Worm (Caenorhabditis elegans): ENCODE data around the gene crn-7.

Gene crn-7

ce11 chrIII:8307356-8307755, 39.0 kb downstream of the crn-7 start, which contains the start of the genes F10E9.7 and F10E9.5 (continued):
- TF ChIP-seq madf-2 (tag; optimal IDR thresholded peaks at IDR 0.05), result no peak
- no peak for TF ChIP-seq ceh-22 (tag; optimal IDR thresholded peaks at IDR 0.05)
- TF ChIP-seq sdc-2 (tag; optimal IDR thresholded peaks at IDR 0.05), result no peak
- peak; percentile 86 for TF ChIP-seq C08G9.2 (tag; optimal IDR thresholded peaks at IDR 0.05)
- no peak for TF ChIP-seq ceh-30 (tag; optimal IDR thresholded peaks at IDR 0.05)
- no peak for TF ChIP-seq dmd-4 (tag; optimal IDR thresholded peaks at IDR 0.05; ENCODE audit: borderline replicate concordance)
- TF ChIP-seq ama-1 (optimal IDR thresholded peaks at IDR 0.05), result no peak
- no peak for TF ChIP-seq K02D7.2 (tag; optimal IDR thresholded peaks at IDR 0.05)
- TF ChIP-seq odd-2 (tag; optimal IDR thresholded peaks at IDR 0.05), result no peak
- TF ChIP-seq ceh-9 (tag; optimal IDR thresholded peaks at IDR 0.05), result no peak
- peak; percentile 17 for TF ChIP-seq unc-86 (tag; optimal IDR thresholded peaks at IDR 0.05)
- peak; percentile 75 for TF ChIP-seq elt-2 (tag; optimal IDR thresholded peaks at IDR 0.05)
- TF ChIP-seq pat-9 (tag; optimal IDR thresholded peaks at IDR 0.05), result no peak
- TF ChIP-seq mec-3 (tag; optimal IDR thresholded peaks at IDR 0.05; ENCODE audit: borderline replicate concordance), result no peak
- TF ChIP-seq unc-55 (GFP tag; optimal IDR thresholded peaks at IDR 0.05), result no peak
- no peak for TF ChIP-seq lim-6 (tag; optimal IDR thresholded peaks at IDR 0.05)

DNA sequence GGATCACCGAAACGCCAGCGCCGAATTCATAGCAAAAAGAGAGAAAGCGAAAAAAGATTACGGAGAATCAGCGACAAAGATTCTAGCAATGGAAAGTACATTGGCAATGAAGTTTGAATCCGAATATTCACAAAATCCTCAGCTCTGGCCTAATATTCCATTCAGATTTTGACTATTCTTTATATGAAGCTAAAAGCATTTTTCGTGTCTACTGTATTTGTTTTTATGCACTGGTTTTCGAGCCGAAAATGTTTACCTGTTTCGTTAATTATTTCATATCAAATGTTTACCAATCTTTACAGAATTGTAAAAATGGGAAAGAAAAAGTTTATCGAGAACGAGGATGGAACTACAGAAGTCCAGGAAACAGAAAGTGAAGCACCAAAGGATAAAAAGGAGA, 39.9 kb downstream of the crn-7 start, which contains the start of gene F10E9.4:
F10E9.4 (plus strand) TSS at position 301 of the 400 bp plus-strand sequence.
- no peak for TF ChIP-seq gmeb-2 (tag; optimal IDR thresholded peaks at IDR 0.05)
- TF ChIP-seq nhr-232 (tag; optimal IDR thresholded peaks at IDR 0.05), result no peak
- TF ChIP-seq ttx-3 (tag; optimal IDR thresholded peaks at IDR 0.05), result no peak
- no peak for TF ChIP-seq odd-2 (tag; optimal IDR thresholded peaks at IDR 0.05)

DNA sequence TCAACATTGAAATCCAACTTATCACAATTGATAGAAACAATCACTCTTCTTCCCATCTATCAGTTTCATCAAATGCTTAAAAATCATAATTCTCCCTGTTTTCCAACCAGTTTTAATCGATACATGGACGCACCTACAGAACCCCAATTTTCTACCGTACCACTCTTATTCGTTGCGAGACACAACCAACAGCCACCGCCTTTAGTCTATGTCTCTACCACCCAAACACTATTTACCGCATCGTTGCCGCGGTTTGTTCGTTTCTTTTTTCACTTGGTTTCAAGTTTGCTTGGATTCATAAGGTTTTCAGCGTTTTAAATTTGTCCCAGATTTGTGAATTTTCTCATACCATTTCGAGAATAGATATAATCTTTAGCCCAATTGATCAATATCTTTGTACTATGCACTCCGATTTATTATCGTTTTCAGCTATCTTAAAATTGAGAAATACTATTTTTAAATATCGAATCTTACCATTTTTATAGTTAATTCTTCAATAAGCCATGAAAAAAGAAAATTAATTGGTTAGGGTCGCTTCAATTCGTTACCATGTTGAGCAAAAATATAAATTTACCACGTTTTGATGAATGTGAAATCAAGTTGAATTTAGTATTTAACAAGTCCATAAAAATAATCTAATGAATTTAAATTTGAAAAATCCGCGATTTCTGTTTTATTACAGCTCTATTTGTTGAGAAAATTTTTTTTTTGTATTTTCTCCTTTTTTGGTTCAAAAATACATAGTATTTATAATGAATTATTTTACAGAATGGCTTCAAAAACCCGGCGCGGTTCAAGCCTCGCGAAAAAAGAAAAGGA, 42.1 kb downstream of the crn-7 start, which contains the start of gene F10E9.3:
F10E9.3 (plus strand) TSS at position 769 of the 819 bp plus-strand sequence.
- TF ChIP-seq nfya-1 (tag; optimal IDR thresholded peaks at IDR 0.05) (peak; percentile 53), ceh-30 (tag; optimal IDR thresholded peaks at IDR 0.05) (no peak)

DNA sequence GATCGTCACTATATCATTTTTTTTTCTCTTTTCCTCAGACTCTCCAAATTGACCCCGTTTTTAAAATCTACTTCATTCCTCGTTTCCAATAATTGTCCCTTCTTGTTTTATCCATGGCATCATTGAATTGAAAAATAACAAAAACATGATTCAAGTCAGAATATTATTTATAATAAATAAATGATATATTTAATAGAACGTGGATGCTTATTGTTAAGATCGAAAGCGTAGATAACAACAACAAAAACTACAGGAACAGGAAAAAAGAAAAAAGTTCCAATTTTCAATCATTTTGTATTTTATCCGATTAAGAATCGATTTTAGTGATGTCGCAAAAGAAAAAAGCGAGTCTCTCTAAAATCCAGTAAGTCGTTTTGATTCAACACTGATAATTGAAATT, 44.1 kb downstream of the crn-7 start, which contains the start of gene F10E9.2:
F10E9.2 (plus strand) TSS at position 301 of the 400 bp plus-strand sequence.
- no peak for TF ChIP-seq ceh-30 (tag; optimal IDR thresholded peaks at IDR 0.05)
- TF ChIP-seq hlh-6 (tag; optimal IDR thresholded peaks at IDR 0.05), result no peak
- no peak for TF ChIP-seq nfya-1 (tag; optimal IDR thresholded peaks at IDR 0.05)
- TF ChIP-seq zip-5 (tag; optimal IDR thresholded peaks at IDR 0.05), result no peak
- no peak for TF ChIP-seq hlh-13 (GFP tag; optimal IDR thresholded peaks at IDR 0.05)
- no peak for TF ChIP-seq pros-1 (tag; optimal IDR thresholded peaks at IDR 0.05)
- TF ChIP-seq sox-4 (tag; optimal IDR thresholded peaks at IDR 0.05), result no peak
- no peak for TF ChIP-seq eyg-1 (tag; optimal IDR thresholded peaks at IDR 0.05)
- TF ChIP-seq pag-3 (tag; optimal IDR thresholded peaks at IDR 0.05; ENCODE audit: borderline replicate concordance), result no peak
- no peak for TF ChIP-seq tbx-2 (tag; optimal IDR thresholded peaks at IDR 0.05)
- no peak for TF ChIP-seq ceh-2 (tag; optimal IDR thresholded peaks at IDR 0.05)
- no peak for TF ChIP-seq K09A11.1 (tag; optimal IDR thresholded peaks at IDR 0.05; ENCODE audit: insufficient read depth)
- no peak for TF ChIP-seq hlh-15 (tag; optimal IDR thresholded peaks at IDR 0.05)
- no peak for TF ChIP-seq rnt-1 (tag; optimal IDR thresholded peaks at IDR 0.05)
- TF ChIP-seq sox-2 (GFP tag; IDR thresholded peaks at IDR 0.05), result no peak
- no peak for TF ChIP-seq T23F11.4 (GFP tag; optimal IDR thresholded peaks at IDR 0.05)
- TF ChIP-seq fkh-6 (tag; optimal IDR thresholded peaks at IDR 0.05), result no peak
- TF ChIP-seq ama-1 (optimal IDR thresholded peaks at IDR 0.05), result no peak

All from whole organism, late embryonic.